Fruit fly (Drosophila melanogaster) whole organism, embryonic: ENCODE data around the gene Jhbp5.

Experiments
- CG11085 ChIP-seq: fragments of 200-800 bp; sonication (Bioruptor generic); IDR thresholded peaks from 2 replicates; pipeline ENCODE4 v1.3.6; 2022; ENCODE audit warnings: missing biosample characterization, missing genetic modification characterization
- CG7271 ChIP-seq: fragments of 200-800 bp; sonication (Bioruptor generic); optimal IDR thresholded peaks from 2 replicates; lab custom pipeline; 2018; ENCODE audit warnings: missing biosample characterization, mild to moderate bottlenecking, missing genetic modification characterization, moderate library complexity
- CTCF ChIP-seq: fragments of 200-800 bp; sonication (Bioruptor generic); optimal IDR thresholded peaks from 2 replicates; lab custom pipeline; 2017; ENCODE audit warnings: missing biosample characterization, mild to moderate bottlenecking, missing genetic modification characterization, moderate library complexity
- chinmo ChIP-seq: fragments of 200-800 bp; sonication (Bioruptor generic); IDR thresholded peaks from 4 replicates; pipeline ENCODE4 v1.3.6; 2022; ENCODE audit warnings: missing biosample characterization, missing genetic modification characterization; ENCODE audit not compliant: partially characterized antibody
- emc ChIP-seq: fragments of 200-800 bp; sonication (Bioruptor generic); optimal IDR thresholded peaks from 2 replicates; lab custom pipeline; 2016; ENCODE audit warnings: missing biosample characterization, missing genetic modification characterization
- lola ChIP-seq, 3 experiments: fragments of >200 bp in 2 of 3; fragments of 200-800 bp in 1 of 3; sonication (Bioruptor generic) in 1 of 3; optimal IDR thresholded peaks; 2 replicates each; lab custom pipeline; 2017 to 2019; ENCODE audit warnings: missing biosample characterization in 3 of 3, missing genetic modification characterization in 3 of 3, mild to moderate bottlenecking in 1 of 3, moderate library complexity in 1 of 3
- zen ChIP-seq: fragments of 200-800 bp; sonication (Bioruptor generic); optimal IDR thresholded peaks from 3 replicates; lab custom pipeline; 2018; ENCODE audit warnings: missing biosample characterization, mild to moderate bottlenecking, missing genetic modification characterization, moderate library complexity

DNA sequence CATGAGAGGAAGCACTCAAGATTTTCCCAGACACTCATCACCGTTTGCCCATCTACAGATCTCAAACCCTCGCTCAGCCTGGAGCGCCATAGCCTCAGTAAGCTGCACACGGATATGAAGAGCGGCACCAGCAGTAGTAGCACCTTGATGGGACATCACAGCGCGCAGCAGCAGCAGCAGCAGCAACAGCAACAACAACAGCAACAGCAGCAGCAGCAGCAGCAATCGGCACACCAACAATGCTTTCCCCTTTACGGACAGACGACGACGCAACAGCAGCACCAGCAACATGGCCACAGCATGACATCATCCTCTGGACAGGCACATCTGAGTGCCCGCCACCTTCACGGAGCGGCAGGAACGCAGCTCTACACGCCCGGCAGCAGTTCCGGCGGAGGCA, 6.4 kb downstream of the Jhbp5 start:
- TF ChIP-seq lola (GFP tag; optimal IDR thresholded peaks at IDR 0.05; lab: Kevin White, UChicago) (no peak), CG11085 (GFP tag; lab: Robert Waterston, UW) (no peak), zen (tag; lab: Kevin White, UChicago) (no peak), CG7271 (no peak), chinmo (no peak), CTCF (GFP tag; lab: Kevin White, UChicago) (no peak), emc (GFP tag; lab: Kevin White, UChicago) (no peak)
